Worm (Caenorhabditis elegans) whole organism, L1 larva: Measurements from ENCODE around the gene pmp-5.

Experiments
- aha-1 ChIP-seq: fragments of 150-350 bp; optimal IDR thresholded peaks from 2 replicates; lab custom pipeline; 2014; ENCODE audit warnings: missing biosample characterization, missing genetic modification characterization
- ama-1 ChIP-seq: fragments of 150-350 bp; optimal IDR thresholded peaks from 2 replicates; lab custom pipeline; 2014
- lin-15B ChIP-seq: fragments of 150-350 bp; sonication (generic microtip); optimal IDR thresholded peaks from 3 replicates; lab custom pipeline; 2014; ENCODE audit warnings: missing biosample characterization, missing genetic modification characterization
- unc-62 ChIP-seq: fragments of 150-350 bp; optimal IDR thresholded peaks from 2 replicates; lab custom pipeline; 2014; ENCODE audit warnings: missing biosample characterization, missing genetic modification reagents, missing genetic modification characterization
- zag-1 ChIP-seq: fragments of 150-350 bp; optimal IDR thresholded peaks from 2 replicates; lab custom pipeline; 2014; ENCODE audit warnings: missing biosample characterization, missing genetic modification characterization

DNA sequence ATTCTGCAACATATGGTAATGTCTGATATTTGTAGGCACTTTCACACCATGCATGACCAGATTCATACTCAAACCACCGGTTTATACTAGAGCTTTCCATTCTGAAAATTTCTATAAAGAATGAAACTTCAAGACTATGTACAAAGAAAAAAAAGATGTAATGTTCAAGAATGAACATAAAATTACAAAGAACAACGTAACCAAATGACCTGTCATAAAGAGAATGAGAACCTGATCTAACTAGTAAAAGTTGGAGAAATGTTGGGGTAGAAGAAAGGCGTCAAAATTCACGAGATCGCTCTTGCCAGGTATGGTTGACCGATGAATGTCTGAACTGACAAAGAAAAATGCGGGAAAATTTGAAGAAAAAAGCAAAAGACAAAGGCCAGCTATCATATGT lies 31.9 kb upstream of the pmp-5 start, which contains the start of gene W02F12.2:
- TF ChIP-seq aha-1 (tag; lab: Kevin White, UChicago) (no peak), ama-1 (lab: Kevin White, UChicago) (no peak), lin-15B (no peak), zag-1 (tag; lab: Kevin White, UChicago) (no peak), unc-62 (no peak)
